Fruit fly (Drosophila melanogaster) whole organism, prepupa: Measurements from ENCODE around the gene CG2993.

Source experiments
- Blimp-1 ChIP-seq: fragments of 200-800 bp; sonication (Bioruptor generic); optimal IDR thresholded peaks from 3 replicates; lab custom pipeline; 2017; ENCODE audit warnings: missing biosample characterization, missing genetic modification characterization, mild to moderate bottlenecking, moderate library complexity, missing genetic modification reagents
- CG10631 ChIP-seq: fragments of 200-800 bp; sonication (Bioruptor generic); optimal IDR thresholded peaks from 2 replicates; lab custom pipeline; 2016; ENCODE audit warnings: missing biosample characterization, missing genetic modification characterization
- CG10669 ChIP-seq: fragments of 200-800 bp; sonication (Bioruptor generic); optimal IDR thresholded peaks from 3 replicates; lab custom pipeline; 2018; ENCODE audit warnings: missing biosample characterization, mild to moderate bottlenecking, missing genetic modification characterization, moderate library complexity
- CG11294 ChIP-seq: fragments of 200-800 bp; sonication (Bioruptor generic); IDR thresholded peaks from 2 replicates; pipeline ENCODE4 v1.3.6; 2022; ENCODE audit warnings: missing biosample characterization, missing genetic modification characterization
- CG11762 ChIP-seq: fragments of 200-800 bp; sonication (Bioruptor generic); optimal IDR thresholded peaks from 3 replicates; lab custom pipeline; 2016; ENCODE audit warnings: missing biosample characterization, missing genetic modification characterization; ENCODE audit not compliant: insufficient read depth
- CG11902 ChIP-seq: fragments of 200-800 bp; sonication (Bioruptor generic); optimal IDR thresholded peaks from 3 replicates; lab custom pipeline; 2016; ENCODE audit warnings: missing biosample characterization, missing genetic modification characterization
- CG1621 ChIP-seq: fragments of 200-800 bp; sonication (Bioruptor generic); optimal IDR thresholded peaks from 3 replicates; lab custom pipeline; 2018; ENCODE audit warnings: missing biosample characterization, mild to moderate bottlenecking, missing genetic modification characterization
- CG16779 ChIP-seq: fragments of 200-800 bp; sonication (Bioruptor generic); optimal IDR thresholded peaks from 3 replicates; lab custom pipeline; 2017; ENCODE audit warnings: missing biosample characterization, mild to moderate bottlenecking, missing genetic modification characterization
- CG3032 ChIP-seq: fragments of 200-800 bp; optimal IDR thresholded peaks from 2 replicates; lab custom pipeline; 2019; ENCODE audit warnings: missing biosample characterization, mild to moderate bottlenecking, missing genetic modification characterization, moderate library complexity
- CG32006 ChIP-seq: fragments of 200-800 bp; sonication (Bioruptor generic); optimal IDR thresholded peaks from 3 replicates; lab custom pipeline; 2017; ENCODE audit warnings: missing biosample characterization, mild to moderate bottlenecking, missing genetic modification characterization
- CG34406 ChIP-seq: fragments of 200-800 bp; sonication (Bioruptor generic); optimal IDR thresholded peaks from 3 replicates; lab custom pipeline; 2016; ENCODE audit warnings: missing biosample characterization, missing genetic modification characterization
- CG3919 ChIP-seq: fragments of 200-800 bp; sonication (Bioruptor generic); optimal IDR thresholded peaks from 3 replicates; lab custom pipeline; 2016; ENCODE audit warnings: missing biosample characterization, missing genetic modification characterization
- CG4318 ChIP-seq: fragments of 200-800 bp; sonication (Bioruptor generic); optimal IDR thresholded peaks from 3 replicates; lab custom pipeline; 2017; ENCODE audit warnings: missing biosample characterization, mild to moderate bottlenecking, missing genetic modification characterization
- CG6276 ChIP-seq: fragments of 200-800 bp; sonication (Bioruptor generic); optimal IDR thresholded peaks from 2 replicates; lab custom pipeline; 2017; ENCODE audit warnings: missing biosample characterization, mild to moderate bottlenecking, missing genetic modification characterization
- CG6792 ChIP-seq: fragments of 200-800 bp; sonication (Bioruptor generic); optimal IDR thresholded peaks from 3 replicates; lab custom pipeline; 2016; ENCODE audit warnings: missing biosample characterization, missing genetic modification characterization
- CG6854 ChIP-seq: fragments of 200-800 bp; sonication (Bioruptor generic); optimal IDR thresholded peaks from 2 replicates; lab custom pipeline; 2017; ENCODE audit warnings: missing biosample characterization, mild to moderate bottlenecking, missing genetic modification characterization
- CG7368 ChIP-seq: fragments of 200-800 bp; sonication (Bioruptor generic); optimal IDR thresholded peaks from 3 replicates; lab custom pipeline; 2016; ENCODE audit warnings: missing biosample characterization, missing genetic modification characterization
- CG8119 ChIP-seq: fragments of 200-800 bp; sonication (Bioruptor generic); IDR thresholded peaks from 3 replicates; pipeline ENCODE4 v1.3.6; 2022; ENCODE audit warnings: missing biosample characterization, missing genetic modification characterization
- CG8319 ChIP-seq: fragments of 200-800 bp; sonication (Bioruptor generic); optimal IDR thresholded peaks from 3 replicates; lab custom pipeline; 2016; ENCODE audit warnings: missing biosample characterization, missing genetic modification characterization
- CG8632 ChIP-seq: fragments of 200-800 bp; sonication (Bioruptor generic); optimal IDR thresholded peaks from 3 replicates; lab custom pipeline; 2016; ENCODE audit warnings: missing biosample characterization, missing genetic modification characterization
- CG9139 ChIP-seq: fragments of 200-800 bp; sonication (Bioruptor generic); optimal IDR thresholded peaks from 3 replicates; lab custom pipeline; 2017; ENCODE audit warnings: missing biosample characterization, mild to moderate bottlenecking, missing genetic modification characterization
- Eip75B ChIP-seq: fragments of 200-800 bp; sonication (Bioruptor generic); optimal IDR thresholded peaks from 3 replicates; lab custom pipeline; 2016; ENCODE audit warnings: missing biosample characterization, missing genetic modification characterization
- Eip78C ChIP-seq: fragments of 200-800 bp; sonication (Bioruptor generic); peaks from one replicate; lab custom pipeline; 2016; ENCODE audit warnings: missing biosample characterization, missing genetic modification characterization
- Eip93F ChIP-seq: fragments of 200-800 bp; sonication (Bioruptor generic); optimal IDR thresholded peaks from 2 replicates; lab custom pipeline; 2016; ENCODE audit warnings: missing biosample characterization, mild to moderate bottlenecking, missing genetic modification characterization
- Gug ChIP-seq: fragments of 200-800 bp; sonication (Bioruptor generic); IDR thresholded peaks from 2 replicates; pipeline ENCODE4 v1.3.6; 2022; ENCODE audit warnings: missing biosample characterization, missing genetic modification characterization
- Hr38 ChIP-seq: sonication (Bioruptor generic); optimal IDR thresholded peaks from 2 replicates; lab custom pipeline; 2016; ENCODE audit warnings: missing biosample characterization, missing genetic modification characterization
- Hr39 ChIP-seq: fragments of 200-800 bp; sonication (Bioruptor generic); optimal IDR thresholded peaks from 2 replicates; lab custom pipeline; 2016; ENCODE audit warnings: missing biosample characterization, missing genetic modification characterization
- Hr4 ChIP-seq: fragments of 200-800 bp; sonication (Bioruptor generic); optimal IDR thresholded peaks from 3 replicates; lab custom pipeline; 2016; ENCODE audit warnings: missing biosample characterization, missing genetic modification characterization
- Lpt ChIP-seq: fragments of 200-800 bp; sonication (Bioruptor generic); optimal IDR thresholded peaks from 3 replicates; lab custom pipeline; 2016; ENCODE audit warnings: missing biosample characterization, missing genetic modification characterization
- Met ChIP-seq: fragments of 200-800 bp; sonication (Bioruptor generic); optimal IDR thresholded peaks from 3 replicates; lab custom pipeline; 2016; ENCODE audit warnings: missing biosample characterization, missing genetic modification characterization
- OdsH ChIP-seq: fragments of 200-800 bp; sonication (Bioruptor generic); optimal IDR thresholded peaks from 3 replicates; lab custom pipeline; 2016; ENCODE audit warnings: missing biosample characterization, missing genetic modification characterization
- Smox ChIP-seq: fragments of 200-800 bp; sonication (Bioruptor generic); optimal IDR thresholded peaks from 3 replicates; lab custom pipeline; 2016; ENCODE audit warnings: missing biosample characterization, missing genetic modification characterization
- Sox14 ChIP-seq: fragments of 200-800 bp; sonication (Bioruptor generic); optimal IDR thresholded peaks from 3 replicates; lab custom pipeline; 2016; ENCODE audit warnings: missing biosample characterization, missing genetic modification characterization
- achi ChIP-seq: fragments of 200-800 bp; sonication (Bioruptor generic); optimal IDR thresholded peaks from 3 replicates; lab custom pipeline; 2016; ENCODE audit warnings: missing biosample characterization, missing genetic modification characterization
- acj6 ChIP-seq: fragments of 200-800 bp; sonication (Bioruptor generic); optimal IDR thresholded peaks from 3 replicates; lab custom pipeline; 2016; ENCODE audit warnings: missing biosample characterization, missing genetic modification characterization
- cyc ChIP-seq: fragments of 200-800 bp; sonication (Bioruptor generic); optimal IDR thresholded peaks from 3 replicates; lab custom pipeline; 2016; ENCODE audit warnings: missing biosample characterization, missing genetic modification characterization
- dac ChIP-seq: fragments of 200-800 bp; sonication (Bioruptor generic); optimal IDR thresholded peaks from 2 replicates; lab custom pipeline; 2017; ENCODE audit warnings: missing biosample characterization, mild to moderate bottlenecking, missing genetic modification characterization
- dsx ChIP-seq: fragments of 200-800 bp; optimal IDR thresholded peaks from 3 replicates; lab custom pipeline; 2019; ENCODE audit warnings: missing biosample characterization, mild to moderate bottlenecking, missing genetic modification characterization, moderate library complexity; ENCODE audit not compliant: poor library complexity, severe bottlenecking
- eg ChIP-seq: fragments of 200-800 bp; sonication (Bioruptor generic); IDR thresholded peaks from 3 replicates; pipeline ENCODE4 v1.3.6; 2022; ENCODE audit warnings: missing biosample characterization, missing genetic modification characterization
- esn ChIP-seq: fragments of 200-800 bp; sonication (Bioruptor generic); optimal IDR thresholded peaks from 2 replicates; lab custom pipeline; 2016; ENCODE audit warnings: missing biosample characterization, mild to moderate bottlenecking, missing genetic modification characterization, moderate library complexity
- fd85E ChIP-seq: fragments of 200-800 bp; sonication (Bioruptor generic); optimal IDR thresholded peaks from 3 replicates; lab custom pipeline; 2016; ENCODE audit warnings: missing biosample characterization, missing genetic modification characterization
- lz ChIP-seq: fragments of 200-800 bp; sonication (Bioruptor generic); optimal IDR thresholded peaks from 3 replicates; lab custom pipeline; 2016; ENCODE audit warnings: missing biosample characterization, missing genetic modification characterization
- pdm3 ChIP-seq: fragments of 200-800 bp; sonication (Bioruptor generic); optimal IDR thresholded peaks from 3 replicates; lab custom pipeline; 2016; ENCODE audit warnings: missing biosample characterization, missing genetic modification characterization
- salr ChIP-seq, 2 experiments: fragments of 200-800 bp; sonication (Bioruptor generic); optimal IDR thresholded peaks; 3 replicates each; lab custom pipeline; 2016 to 2018; ENCODE audit warnings: missing biosample characterization in 2 of 2, missing genetic modification characterization in 2 of 2, mild to moderate bottlenecking in 1 of 2
- spab ChIP-seq: fragments of 200-800 bp; sonication (Bioruptor generic); optimal IDR thresholded peaks from 2 replicates; lab custom pipeline; 2017; ENCODE audit warnings: missing biosample characterization, mild to moderate bottlenecking, missing genetic modification characterization, missing genetic modification reagents
- svp ChIP-seq: fragments of 200-800 bp; sonication (Bioruptor generic); peaks from one replicate; lab custom pipeline; 2016; ENCODE audit warnings: missing biosample characterization, missing genetic modification characterization
- topi ChIP-seq: fragments of 200-800 bp; sonication (Bioruptor generic); optimal IDR thresholded peaks from 3 replicates; lab custom pipeline; 2016; ENCODE audit warnings: missing biosample characterization, missing genetic modification characterization

The CG2993 gene

DNA sequence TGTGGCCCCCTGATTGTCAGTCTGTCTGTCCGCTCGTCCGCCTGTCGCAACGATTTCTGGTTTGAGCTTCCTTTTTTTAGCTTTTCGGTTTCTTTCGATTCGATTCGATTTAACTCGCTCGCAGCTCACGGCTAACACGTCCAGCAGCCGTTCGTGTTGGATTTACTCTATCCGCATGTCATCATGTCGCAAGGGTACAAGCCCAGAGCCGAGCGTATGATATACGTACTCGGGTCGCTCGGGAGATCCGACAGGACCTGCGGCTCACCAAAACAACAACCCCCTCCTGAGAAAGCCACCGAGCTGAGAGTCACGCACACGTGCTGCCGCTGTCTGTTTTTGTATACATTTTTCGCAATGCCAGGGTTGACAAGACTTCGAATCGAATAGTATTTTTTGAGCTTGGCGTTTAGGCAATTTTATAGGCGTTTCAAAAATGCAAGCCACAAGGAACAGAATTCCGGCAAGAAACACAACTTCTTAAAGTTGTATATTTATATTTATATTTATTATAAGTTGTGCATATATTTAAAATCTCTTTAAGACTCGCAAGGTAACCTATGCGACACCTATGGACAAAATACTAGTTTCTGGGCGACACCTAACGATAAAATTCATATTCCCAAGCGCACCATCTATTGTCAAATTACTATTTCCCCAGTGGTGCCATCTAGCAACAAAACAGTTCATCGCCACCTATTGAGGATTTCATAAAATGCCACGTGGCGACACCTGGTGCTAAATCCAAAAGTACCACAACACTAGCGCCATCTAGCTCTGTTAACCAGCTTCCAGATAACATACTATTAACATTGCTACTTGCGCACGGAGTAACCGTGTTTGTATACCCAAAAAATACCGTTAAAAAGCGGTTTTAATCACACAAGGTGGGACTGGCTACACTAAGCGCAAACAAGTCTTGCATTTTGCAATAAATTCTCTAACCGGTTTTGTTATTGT lies at the start of gene CG2993, which contains the start of gene sgll (continued):
- no peak for TF ChIP-seq CG6276 (GFP tag; lab: Kevin White, UChicago)
- peak; percentile 82 for TF ChIP-seq CG11902 (GFP tag; lab: Kevin White, UChicago)
- peak; percentile 18 for TF ChIP-seq CG16779
- peak; percentile 63 for TF ChIP-seq CG7368 (GFP tag; lab: Kevin White, UChicago)
- peak; percentile 92 for TF ChIP-seq lz
- TF ChIP-seq dsx (GFP tag; lab: Kevin White, UChicago), result no peak
- TF ChIP-seq CG1621 (tag; lab: Kevin White, UChicago), result peak; percentile 51
- TF ChIP-seq Eip93F (GFP tag; lab: Kevin White, UChicago), result no peak
- peak; percentile 82 for TF ChIP-seq Sox14 (GFP tag; lab: Kevin White, UChicago)
- TF ChIP-seq Hr39, result peak; percentile 95
- peak; percentile 59 for TF ChIP-seq CG32006 (GFP tag; lab: Kevin White, UChicago)

DNA sequence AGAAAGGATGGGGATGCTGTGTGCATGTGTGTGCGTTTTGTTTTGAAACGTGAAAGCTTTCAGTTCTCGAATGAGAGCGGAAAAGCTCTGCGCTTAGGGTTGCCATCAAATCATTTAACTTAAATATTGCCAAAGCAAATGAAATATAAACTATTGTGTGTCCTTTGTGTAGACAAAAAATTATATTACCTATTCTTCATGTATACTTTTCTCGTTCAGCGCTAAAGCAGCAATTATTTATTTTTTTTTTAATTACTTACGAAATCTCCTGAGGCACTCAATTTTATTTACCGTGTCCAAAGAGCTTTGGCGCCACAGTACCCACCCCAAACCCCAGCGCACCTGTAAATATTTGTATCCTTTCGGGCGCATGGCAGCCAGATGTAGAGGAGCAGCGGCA lies 11.7 kb upstream of the CG2993 start:
- no peak for TF ChIP-seq CG8319
- peak; percentile 40 for TF ChIP-seq CG10631
- no peak for TF ChIP-seq CG34406 (GFP tag; lab: Kevin White, UChicago)
- peak; percentile 44 for TF ChIP-seq Hr4 (GFP tag; lab: Kevin White, UChicago)
- peak; percentile 18 for TF ChIP-seq lz
- no peak for TF ChIP-seq CG6792 (GFP tag; lab: Kevin White, UChicago)
- TF ChIP-seq CG3919, result peak; percentile 8
- peak; percentile 40 for TF ChIP-seq pdm3 (GFP tag; lab: Kevin White, UChicago)
- no peak for TF ChIP-seq Hr38 (GFP tag; lab: Kevin White, UChicago)
- no peak for TF ChIP-seq CG8632 (GFP tag; lab: Kevin White, UChicago)
- peak; percentile 50 for TF ChIP-seq svp (GFP tag; lab: Kevin White, UChicago)
- TF ChIP-seq salr (GFP tag; optimal IDR thresholded peaks at IDR 0.05; lab: Kevin White, UChicago), result no peak
- no peak for TF ChIP-seq spab (GFP tag; lab: Kevin White, UChicago)
- TF ChIP-seq CG7368 (GFP tag; lab: Kevin White, UChicago), result no peak
- TF ChIP-seq Lpt (GFP tag; lab: Kevin White, UChicago), result no peak
- TF ChIP-seq Hr39, result peak; percentile 12
- TF ChIP-seq CG3032 (tag; lab: Kevin White, UChicago), result no peak
- TF ChIP-seq eg (GFP tag; lab: Robert Waterston, UW), result peak; percentile 54; the same call in 2 of the 3 replicates
- TF ChIP-seq CG6854, result no peak
- no peak for TF ChIP-seq CG4318 (GFP tag; lab: Kevin White, UChicago)
- TF ChIP-seq CG6276 (GFP tag; lab: Kevin White, UChicago), result no peak
- TF ChIP-seq CG10669 (GFP tag; lab: Kevin White, UChicago), result peak; percentile 22
- peak; percentile 18 for TF ChIP-seq acj6 (GFP tag; lab: Kevin White, UChicago)
- TF ChIP-seq esn, result no peak
- TF ChIP-seq CG11294 (GFP tag; lab: Robert Waterston, UW), result no peak; the same call in 1 of the 2 replicates
- no peak for TF ChIP-seq CG9139 (GFP tag; lab: Kevin White, UChicago)
- TF ChIP-seq dac (GFP tag; lab: Kevin White, UChicago), result no peak
- no peak for TF ChIP-seq Sox14 (GFP tag; lab: Kevin White, UChicago)
- peak; percentile 8 for TF ChIP-seq Eip75B (GFP tag; lab: Kevin White, UChicago)
- no peak for TF ChIP-seq CG8119 (GFP tag; lab: Robert Waterston, UW)
- TF ChIP-seq CG11762 (GFP tag; lab: Kevin White, UChicago), result no peak
- TF ChIP-seq cyc (GFP tag; lab: Kevin White, UChicago), result no peak
- TF ChIP-seq Gug (GFP tag; lab: Robert Waterston, UW), result peak; percentile 28; the same call in 1 of the 2 replicates
- no peak for TF ChIP-seq fd85E
- peak; percentile 28 for TF ChIP-seq Smox (GFP tag; lab: Kevin White, UChicago)
- no peak for TF ChIP-seq CG11902 (GFP tag; lab: Kevin White, UChicago)
- peak; percentile 14 for TF ChIP-seq Met (GFP tag; lab: Kevin White, UChicago)
- TF ChIP-seq topi (GFP tag; lab: Kevin White, UChicago), result no peak
- peak; percentile 68 for TF ChIP-seq Eip78C
- peak; percentile 6 for TF ChIP-seq achi (GFP tag; lab: Kevin White, UChicago)
- TF ChIP-seq Blimp-1 (GFP tag; lab: Kevin White, UChicago), result no peak
- peak; percentile 40 for TF ChIP-seq OdsH (GFP tag; lab: Kevin White, UChicago)
- no peak for TF ChIP-seq Eip93F (GFP tag; lab: Kevin White, UChicago)
